Worm (Caenorhabditis elegans) whole organism, midembryonic: Measurements from ENCODE around the gene tpi-1.

Experiments used
- T22C8.4 ChIP-seq: fragments of 200-800 bp; sonication (Bioruptor generic); IDR thresholded peaks from 2 replicates; pipeline ENCODE4 v1.3.6; 2022; ENCODE audit warnings: missing genetic modification characterization, missing compliant biosample characterization
- cog-1 ChIP-seq: sonication (generic microtip); optimal IDR thresholded peaks from 2 replicates; lab custom pipeline; 2016; ENCODE audit warnings: missing genetic modification characterization, missing compliant biosample characterization
- flt-1 ChIP-seq: fragments of 200-800 bp; sonication (Bioruptor generic); IDR thresholded peaks from 2 replicates; pipeline ENCODE4 v1.3.6; 2022; ENCODE audit warnings: missing genetic modification characterization, missing compliant biosample characterization
- klf-2 ChIP-seq: fragments of 200-800 bp; sonication (Bioruptor generic); conservative IDR thresholded peaks from 2 replicates; pipeline ENCODE4 v1.3.6; 2022; ENCODE audit warnings: missing genetic modification reagents, missing genetic modification characterization, missing compliant biosample characterization
- med-1 ChIP-seq: sonication (generic microtip); optimal IDR thresholded peaks from 2 replicates; lab custom pipeline; 2017; ENCODE audit warnings: missing genetic modification characterization, mild to moderate bottlenecking, missing compliant biosample characterization, antibody characterized with exemption, missing genetic modification reagents; ENCODE audit not compliant: insufficient read depth
- ref-1 ChIP-seq: fragments of 200-800 bp; sonication (Bioruptor generic); conservative IDR thresholded peaks from 2 replicates; pipeline ENCODE4 v1.3.6; 2022; ENCODE audit warnings: missing genetic modification reagents, missing genetic modification characterization, missing compliant biosample characterization
- tab-1 ChIP-seq: fragments of 200-800 bp; sonication (Bioruptor generic); IDR thresholded peaks from 2 replicates; pipeline ENCODE4 v1.3.6; 2022; ENCODE audit warnings: missing genetic modification characterization, missing compliant biosample characterization
- ztf-23 ChIP-seq: fragments of 200-800 bp; sonication (Bioruptor generic); IDR thresholded peaks from 2 replicates; pipeline ENCODE4 v1.3.6; 2022; ENCODE audit warnings: missing genetic modification reagents, missing genetic modification characterization, missing compliant biosample characterization
- ztf-29 ChIP-seq: fragments of 200-800 bp; sonication (Bioruptor generic); IDR thresholded peaks from 2 replicates; pipeline ENCODE4 v1.3.6; 2022; ENCODE audit warnings: missing genetic modification reagents, missing genetic modification characterization, missing compliant biosample characterization

Gene tpi-1

ce11 chrII:12039039-12039438 is at the start of gene tpi-1:
TSS of gene tpi-1 (minus strand) at chrII:12039139.
- no peak for TF ChIP-seq ztf-23 (GFP tag; lab: Robert Waterston, UW)
- TF ChIP-seq flt-1, result no peak
- no peak for TF ChIP-seq klf-2 (GFP tag; lab: Robert Waterston, UW)
- TF ChIP-seq ztf-29 (GFP tag; lab: Robert Waterston, UW), result no peak
- no peak for TF ChIP-seq tab-1 (GFP tag; lab: Robert Waterston, UW)
- no peak for TF ChIP-seq cog-1 (tag; lab: Kevin White, UChicago)
- TF ChIP-seq med-1 (GFP tag; lab: Kevin White, UChicago), result no peak
- TF ChIP-seq T22C8.4 (GFP tag; lab: Robert Waterston, UW), result no peak
- no peak for TF ChIP-seq ref-1 (GFP tag; lab: Robert Waterston, UW)

DNA sequence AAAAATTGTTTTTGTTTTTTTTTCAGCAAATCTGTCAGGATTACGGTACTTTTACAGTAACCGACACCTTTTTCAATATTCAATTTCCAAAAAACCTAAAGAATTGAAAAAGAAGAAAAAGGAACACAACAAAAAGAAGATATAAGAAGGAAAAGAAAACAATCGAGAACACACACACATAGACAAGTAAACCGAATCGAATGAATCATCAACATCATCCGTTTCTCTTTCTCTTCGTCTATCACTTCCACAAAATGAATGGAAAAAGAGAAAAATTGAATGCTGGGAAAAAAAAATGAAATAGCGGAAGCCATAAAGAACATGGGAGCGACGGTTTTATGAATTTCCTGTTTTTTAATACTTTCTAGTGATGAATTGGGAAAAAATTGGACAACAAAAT is 42.5 kb upstream of the tpi-1 start:
- no peak for TF ChIP-seq ref-1 (GFP tag; lab: Robert Waterston, UW)
- no peak for TF ChIP-seq flt-1
- no peak for TF ChIP-seq T22C8.4 (GFP tag; lab: Robert Waterston, UW)
- TF ChIP-seq klf-2 (GFP tag; lab: Robert Waterston, UW), result no peak
- TF ChIP-seq ztf-29 (GFP tag; lab: Robert Waterston, UW), result no peak
- TF ChIP-seq ztf-23 (GFP tag; lab: Robert Waterston, UW), result no peak
- no peak for TF ChIP-seq cog-1 (tag; lab: Kevin White, UChicago)
- no peak for TF ChIP-seq med-1 (GFP tag; lab: Kevin White, UChicago)
- no peak for TF ChIP-seq tab-1 (GFP tag; lab: Robert Waterston, UW)

- no peak for TF ChIP-seq cog-1 (tag; lab: Kevin White, UChicago)
Observed at ce11 chrII:12080015-12080414, 41.1 kb upstream of the tpi-1 start.

ce11 chrII:12077281-12077680 is 38.3 kb upstream of the tpi-1 start:
- TF ChIP-seq ztf-23 (GFP tag; lab: Robert Waterston, UW), result no peak
- TF ChIP-seq flt-1, result no peak
- TF ChIP-seq cog-1 (tag; lab: Kevin White, UChicago), result no peak
- no peak for TF ChIP-seq med-1 (GFP tag; lab: Kevin White, UChicago)

DNA sequence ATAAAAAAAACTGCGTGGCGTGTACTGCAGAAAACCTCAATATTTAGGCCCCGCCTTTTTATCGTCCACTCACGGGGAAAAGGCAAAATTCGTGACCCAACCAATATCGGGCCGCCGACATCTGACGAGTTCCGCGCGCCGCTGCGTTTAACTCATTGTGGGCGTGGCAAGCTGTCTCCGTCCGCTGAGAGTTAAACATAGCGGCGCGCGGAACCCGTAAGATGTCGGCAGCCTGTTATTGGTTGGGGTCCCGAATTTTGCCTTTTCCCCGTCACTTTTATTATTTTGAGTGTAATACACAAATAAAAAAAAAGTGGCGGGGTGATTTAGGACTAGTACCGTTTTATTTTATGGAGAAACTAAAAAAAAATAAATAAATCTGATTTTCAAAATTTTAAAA is 37.4 kb upstream of the tpi-1 start:
- TF ChIP-seq ref-1 (GFP tag; lab: Robert Waterston, UW) (no peak), klf-2 (GFP tag; lab: Robert Waterston, UW) (no peak), flt-1 (0 out of 2 replicates have a peak, but pooled peaks have one; percentile 38), T22C8.4 (GFP tag; lab: Robert Waterston, UW) (no peak)

- no peak for TF ChIP-seq flt-1
- TF ChIP-seq ref-1 (GFP tag; lab: Robert Waterston, UW), result no peak
- TF ChIP-seq med-1 (GFP tag; lab: Kevin White, UChicago), result no peak
- TF ChIP-seq ztf-23 (GFP tag; lab: Robert Waterston, UW), result no peak
- TF ChIP-seq cog-1 (tag; lab: Kevin White, UChicago), result no peak
Observed at ce11 chrII:12071243-12071642, 32.3 kb upstream of the tpi-1 start.

- TF ChIP-seq tab-1 (GFP tag; lab: Robert Waterston, UW) (no peak), klf-2 (GFP tag; lab: Robert Waterston, UW) (no peak)
Observed at ce11 chrII:12067451-12068076, 28.6 kb upstream of the tpi-1 start, which contains the start of gene Y17G7B.22. TSS of gene Y17G7B.22 (plus strand) at chrII:12068026.

- no peak for TF ChIP-seq tab-1 (GFP tag; lab: Robert Waterston, UW)
- TF ChIP-seq T22C8.4 (GFP tag; lab: Robert Waterston, UW), result no peak
- TF ChIP-seq ztf-23 (GFP tag; lab: Robert Waterston, UW), result no peak
- TF ChIP-seq cog-1 (tag; lab: Kevin White, UChicago), result no peak
- no peak for TF ChIP-seq med-1 (GFP tag; lab: Kevin White, UChicago)
- TF ChIP-seq flt-1, result no peak
- TF ChIP-seq ref-1 (GFP tag; lab: Robert Waterston, UW), result no peak
- TF ChIP-seq ztf-29 (GFP tag; lab: Robert Waterston, UW), result no peak
- TF ChIP-seq klf-2 (GFP tag; lab: Robert Waterston, UW), result no peak
Observed at ce11 chrII:12064680-12065135, 25.8 kb upstream of the tpi-1 start, which contains the start of gene arrd-8. TSS of gene arrd-8 (plus strand) at chrII:12065085.

- TF ChIP-seq T22C8.4 (GFP tag; lab: Robert Waterston, UW) (no peak), ztf-29 (GFP tag; lab: Robert Waterston, UW) (no peak), cog-1 (tag; lab: Kevin White, UChicago) (no peak), ref-1 (GFP tag; lab: Robert Waterston, UW) (no peak), flt-1 (no peak), med-1 (GFP tag; lab: Kevin White, UChicago) (no peak), tab-1 (GFP tag; lab: Robert Waterston, UW) (no peak), ztf-23 (GFP tag; lab: Robert Waterston, UW) (no peak), klf-2 (GFP tag; lab: Robert Waterston, UW) (no peak)
Observed at ce11 chrII:12063076-12063475, 24.1 kb upstream of the tpi-1 start.

- no peak for TF ChIP-seq cog-1 (tag; lab: Kevin White, UChicago)
- no peak for TF ChIP-seq ztf-23 (GFP tag; lab: Robert Waterston, UW)
- TF ChIP-seq ztf-29 (GFP tag; lab: Robert Waterston, UW), result no peak
- no peak for TF ChIP-seq T22C8.4 (GFP tag; lab: Robert Waterston, UW)
- TF ChIP-seq med-1 (GFP tag; lab: Kevin White, UChicago), result no peak
- TF ChIP-seq tab-1 (GFP tag; lab: Robert Waterston, UW), result no peak
- TF ChIP-seq klf-2 (GFP tag; lab: Robert Waterston, UW), result no peak
- no peak for TF ChIP-seq ref-1 (GFP tag; lab: Robert Waterston, UW)
- TF ChIP-seq flt-1, result no peak
Observed at ce11 chrII:12062521-12062920, 23.6 kb upstream of the tpi-1 start, which contains the start of gene arrd-7. TSS of gene arrd-7 (minus strand) at chrII:12062621.
